Worm (Caenorhabditis elegans) whole organism, L1 larva: ENCODE results near the gene chat-1.
A peak's percentile ranks its signal among the peaks of the same experiment; 100 is the strongest.

Source experiments
- C04F5.9 ChIP-seq: sonication (generic microtip); optimal IDR thresholded peaks from 2 replicates; lab custom pipeline; 2016; ENCODE audit warnings: missing genetic modification characterization, missing compliant biosample characterization
- C34B4.2 ChIP-seq: sonication (generic microtip); optimal IDR thresholded peaks from 2 replicates; lab custom pipeline; 2017; ENCODE audit warnings: mild to moderate bottlenecking, missing genetic modification characterization, missing compliant biosample characterization
- aha-1 ChIP-seq: fragments of 150-350 bp; optimal IDR thresholded peaks from 2 replicates; lab custom pipeline; 2014; ENCODE audit warnings: missing biosample characterization, missing genetic modification characterization
- aly-2 ChIP-seq: fragments of 150-350 bp; optimal IDR thresholded peaks from 2 replicates; lab custom pipeline; 2014; ENCODE audit warnings: missing biosample characterization, missing genetic modification characterization
- blmp-1 ChIP-seq: fragments of 150-350 bp; optimal IDR thresholded peaks from 2 replicates; lab custom pipeline; 2014; ENCODE audit warnings: missing biosample characterization, missing genetic modification characterization
- ceh-63 ChIP-seq: fragments of 200-800 bp; sonication (Bioruptor generic); optimal IDR thresholded peaks from 2 replicates; lab custom pipeline; 2018; ENCODE audit warnings: mild to moderate bottlenecking, missing genetic modification characterization, missing compliant biosample characterization
- ceh-8 ChIP-seq: fragments of 200-800 bp; sonication (Bioruptor generic); optimal IDR thresholded peaks from 2 replicates; lab custom pipeline; 2018; ENCODE audit warnings: mild to moderate bottlenecking, missing genetic modification characterization, moderate library complexity, missing compliant biosample characterization
- ceh-88 ChIP-seq: fragments of 200-800 bp; sonication (Bioruptor generic); IDR thresholded peaks from 2 replicates; pipeline ENCODE4 v1.3.6; 2022; ENCODE audit warnings: missing genetic modification characterization, missing compliant biosample characterization
- ceh-90 ChIP-seq: sonication (generic microtip); optimal IDR thresholded peaks from 2 replicates; lab custom pipeline; 2016; ENCODE audit warnings: missing genetic modification characterization, missing compliant biosample characterization
- ces-1 ChIP-seq: fragments of 150-350 bp; optimal IDR thresholded peaks from 2 replicates; lab custom pipeline; 2014; ENCODE audit warnings: missing biosample characterization, missing genetic modification reagents, missing genetic modification characterization
- dpl-1 ChIP-seq, 3 experiments: fragments of 150-350 bp in 2 of 3; sonication (generic microtip) in 1 of 3; optimal IDR thresholded peaks; 2 replicates each; lab custom pipeline; 2014 to 2017; ENCODE audit warnings: missing biosample characterization in 3 of 3, missing genetic modification characterization in 3 of 3, missing genetic modification reagents in 3 of 3
- dsc-1 ChIP-seq: sonication (generic microtip); optimal IDR thresholded peaks from 2 replicates; lab custom pipeline; 2016; ENCODE audit warnings: mild to moderate bottlenecking, missing genetic modification characterization, missing compliant biosample characterization
- efl-1 ChIP-seq, 4 experiments: fragments of 150-350 bp; optimal IDR thresholded peaks in 3 of 4; peaks in 1 of 4; 1 replicate in 1 of 4; 2 replicates in 3 of 4; lab custom pipeline; 2014; ENCODE audit warnings: missing biosample characterization in 2 of 4, missing genetic modification characterization in 2 of 4, missing genetic modification reagents in 2 of 4
- egl-13 ChIP-seq: sonication (generic microtip); optimal IDR thresholded peaks from 2 replicates; lab custom pipeline; 2016; ENCODE audit warnings: missing genotype, missing genetic modification reagents, missing genetic modification characterization, missing compliant biosample characterization
- egl-27 ChIP-seq, 2 experiments: fragments of 150-350 bp in 1 of 2; sonication (generic microtip); optimal IDR thresholded peaks; 3 replicates each; lab custom pipeline; 2017 to 2018; ENCODE audit warnings: missing biosample characterization in 2 of 2, missing genetic modification characterization in 2 of 2, missing genetic modification reagents in 2 of 2
- elt-2 ChIP-seq: sonication (generic microtip); optimal IDR thresholded peaks from 2 replicates; lab custom pipeline; 2016; ENCODE audit warnings: missing genetic modification characterization, mild to moderate bottlenecking, inconsistent platforms, missing compliant biosample characterization, missing genetic modification reagents
- ets-5 ChIP-seq: fragments of 200-800 bp; sonication (Bioruptor generic); IDR thresholded peaks from 2 replicates; pipeline ENCODE4 v1.3.6; 2022; ENCODE audit warnings: missing genetic modification characterization, missing compliant biosample characterization
- fkh-4 ChIP-seq: sonication (generic microtip); optimal IDR thresholded peaks from 2 replicates; lab custom pipeline; 2016; ENCODE audit warnings: missing compliant biosample characterization, missing genetic modification characterization, borderline replicate concordance
- fos-1 ChIP-seq: fragments of 150-350 bp; optimal IDR thresholded peaks from 2 replicates; lab custom pipeline; 2014; ENCODE audit warnings: missing biosample characterization, missing genetic modification characterization
- grh-1 ChIP-seq: fragments of 200-800 bp; sonication (Bioruptor generic); IDR thresholded peaks from 2 replicates; pipeline ENCODE4 v1.3.6; 2022; ENCODE audit warnings: missing genetic modification reagents, missing genetic modification characterization, missing compliant biosample characterization
- hlh-4 ChIP-seq: sonication (generic microtip); optimal IDR thresholded peaks from 2 replicates; lab custom pipeline; 2016; ENCODE audit warnings: mild to moderate bottlenecking, missing genetic modification characterization, missing compliant biosample characterization
- hpl-2 ChIP-seq: fragments of 150-350 bp; optimal IDR thresholded peaks from 2 replicates; lab custom pipeline; 2014; ENCODE audit warnings: missing biosample characterization, missing genetic modification reagents, missing genetic modification characterization
- irx-1 ChIP-seq: sonication (generic microtip); optimal IDR thresholded peaks from 2 replicates; lab custom pipeline; 2016; ENCODE audit warnings: missing genetic modification characterization, missing compliant biosample characterization
- jun-1 ChIP-seq: fragments of 150-350 bp; optimal IDR thresholded peaks from 2 replicates; lab custom pipeline; 2014; ENCODE audit warnings: missing biosample characterization, missing genetic modification reagents, missing genetic modification characterization
- lin-14 ChIP-seq: fragments of 200-800 bp; sonication (Bioruptor generic); optimal IDR thresholded peaks from 2 replicates; lab custom pipeline; 2018; ENCODE audit warnings: mild to moderate bottlenecking, missing genetic modification characterization, moderate library complexity, missing compliant biosample characterization
- lin-15B ChIP-seq: fragments of 150-350 bp; sonication (generic microtip); optimal IDR thresholded peaks from 3 replicates; lab custom pipeline; 2014; ENCODE audit warnings: missing biosample characterization, missing genetic modification characterization
- lin-39 ChIP-seq: fragments of 150-350 bp; optimal IDR thresholded peaks from 2 replicates; lab custom pipeline; 2014; ENCODE audit warnings: missing biosample characterization, missing genetic modification reagents, missing genetic modification characterization
- lsy-2 ChIP-seq, 2 experiments: fragments of 150-350 bp; optimal IDR thresholded peaks; 2 replicates each; lab custom pipeline; 2014; ENCODE audit warnings: missing biosample characterization in 2 of 2, missing genetic modification characterization in 2 of 2
- mdl-1 ChIP-seq, 2 experiments: fragments of 150-350 bp; optimal IDR thresholded peaks; 2 replicates each; lab custom pipeline; 2014 to 2017; ENCODE audit warnings: missing biosample characterization in 2 of 2, missing genetic modification characterization in 2 of 2, inconsistent platforms in 1 of 2
- mef-2 ChIP-seq: fragments of 150-350 bp; optimal IDR thresholded peaks from 2 replicates; lab custom pipeline; 2014; ENCODE audit warnings: missing biosample characterization, missing genetic modification characterization
- mep-1 ChIP-seq: fragments of 150-350 bp; optimal IDR thresholded peaks from 2 replicates; lab custom pipeline; 2014; ENCODE audit warnings: missing biosample characterization, missing genetic modification characterization
- nhr-11 ChIP-seq: fragments of 150-350 bp; optimal IDR thresholded peaks from 2 replicates; lab custom pipeline; 2014; ENCODE audit warnings: missing biosample characterization, missing genetic modification characterization
- nhr-12 ChIP-seq: sonication (generic microtip); optimal IDR thresholded peaks from 2 replicates; lab custom pipeline; 2017; ENCODE audit warnings: missing biosample characterization, missing genetic modification characterization
- nhr-20 ChIP-seq: sonication (generic microtip); optimal IDR thresholded peaks from 2 replicates; lab custom pipeline; 2016; ENCODE audit warnings: mild to moderate bottlenecking, missing genetic modification characterization, missing compliant biosample characterization
- nhr-237 ChIP-seq: fragments of 150-350 bp; optimal IDR thresholded peaks from 2 replicates; lab custom pipeline; 2014; ENCODE audit warnings: missing biosample characterization, missing genetic modification characterization
- nhr-28 ChIP-seq: fragments of 150-350 bp; optimal IDR thresholded peaks from 2 replicates; lab custom pipeline; 2014; ENCODE audit warnings: missing biosample characterization, missing genetic modification characterization
- nhr-47 ChIP-seq: sonication (generic microtip); optimal IDR thresholded peaks from 2 replicates; lab custom pipeline; 2016; ENCODE audit warnings: mild to moderate bottlenecking, missing genetic modification characterization, moderate library complexity, missing compliant biosample characterization
- nhr-71 ChIP-seq: sonication (generic microtip); optimal IDR thresholded peaks from 2 replicates; lab custom pipeline; 2016; ENCODE audit warnings: mild to moderate bottlenecking, missing genetic modification characterization, moderate library complexity, missing compliant biosample characterization
- nhr-84 ChIP-seq: sonication (generic microtip); optimal IDR thresholded peaks from 2 replicates; lab custom pipeline; 2017; ENCODE audit warnings: missing biosample characterization, missing genetic modification characterization
- rnt-1 ChIP-seq: sonication (generic microtip); optimal IDR thresholded peaks from 2 replicates; lab custom pipeline; 2016; ENCODE audit warnings: mild to moderate bottlenecking, missing genetic modification characterization, moderate library complexity, missing compliant biosample characterization
- snu-23 ChIP-seq: sonication (generic microtip); optimal IDR thresholded peaks from 2 replicates; lab custom pipeline; 2016; ENCODE audit warnings: missing genetic modification characterization, missing compliant biosample characterization
- sox-4 ChIP-seq: sonication (generic microtip); optimal IDR thresholded peaks from 2 replicates; lab custom pipeline; 2016; ENCODE audit warnings: missing genetic modification characterization, missing compliant biosample characterization
- sptf-1 ChIP-seq: fragments of 150-350 bp; optimal IDR thresholded peaks from 2 replicates; lab custom pipeline; 2014; ENCODE audit warnings: missing biosample characterization, missing genetic modification characterization
- sup-37 ChIP-seq: fragments of 200-800 bp; sonication (Bioruptor generic); optimal IDR thresholded peaks from 2 replicates; lab custom pipeline; 2018; ENCODE audit warnings: mild to moderate bottlenecking, missing genetic modification characterization, missing compliant biosample characterization
- tlp-1 ChIP-seq: fragments of 150-350 bp; optimal IDR thresholded peaks from 2 replicates; lab custom pipeline; 2014; ENCODE audit warnings: missing biosample characterization, missing genetic modification characterization
- unc-130 ChIP-seq: fragments of 150-350 bp; optimal IDR thresholded peaks from 2 replicates; lab custom pipeline; 2017; ENCODE audit warnings: missing biosample characterization, missing genetic modification characterization, inconsistent platforms
- unc-62 ChIP-seq: fragments of 150-350 bp; optimal IDR thresholded peaks from 2 replicates; lab custom pipeline; 2014; ENCODE audit warnings: missing biosample characterization, missing genetic modification reagents, missing genetic modification characterization
- unc-98 ChIP-seq: fragments of 200-800 bp; sonication (Bioruptor generic); IDR thresholded peaks from 2 replicates; pipeline ENCODE4 v1.3.6; 2022; ENCODE audit warnings: missing genetic modification characterization, missing compliant biosample characterization
- xbp-1 ChIP-seq: sonication (generic microtip); optimal IDR thresholded peaks from 2 replicates; lab custom pipeline; 2016; ENCODE audit warnings: missing genetic modification characterization, missing compliant biosample characterization
- zip-4 ChIP-seq: fragments of 200-800 bp; sonication (Bioruptor generic); optimal IDR thresholded peaks from 2 replicates; lab custom pipeline; 2018; ENCODE audit warnings: mild to moderate bottlenecking, missing genetic modification characterization, moderate library complexity, missing compliant biosample characterization
- ztf-11 ChIP-seq, 2 experiments: sonication (generic microtip); optimal IDR thresholded peaks; 2 replicates each; lab custom pipeline; 2016 to 2017; ENCODE audit warnings: missing genetic modification characterization in 2 of 2, missing biosample characterization in 1 of 2, missing compliant biosample characterization in 1 of 2
- ztf-4 ChIP-seq: fragments of 150-350 bp; optimal IDR thresholded peaks from 2 replicates; lab custom pipeline; 2014; ENCODE audit warnings: missing biosample characterization, missing genetic modification characterization

chat-1 gene

DNA sequence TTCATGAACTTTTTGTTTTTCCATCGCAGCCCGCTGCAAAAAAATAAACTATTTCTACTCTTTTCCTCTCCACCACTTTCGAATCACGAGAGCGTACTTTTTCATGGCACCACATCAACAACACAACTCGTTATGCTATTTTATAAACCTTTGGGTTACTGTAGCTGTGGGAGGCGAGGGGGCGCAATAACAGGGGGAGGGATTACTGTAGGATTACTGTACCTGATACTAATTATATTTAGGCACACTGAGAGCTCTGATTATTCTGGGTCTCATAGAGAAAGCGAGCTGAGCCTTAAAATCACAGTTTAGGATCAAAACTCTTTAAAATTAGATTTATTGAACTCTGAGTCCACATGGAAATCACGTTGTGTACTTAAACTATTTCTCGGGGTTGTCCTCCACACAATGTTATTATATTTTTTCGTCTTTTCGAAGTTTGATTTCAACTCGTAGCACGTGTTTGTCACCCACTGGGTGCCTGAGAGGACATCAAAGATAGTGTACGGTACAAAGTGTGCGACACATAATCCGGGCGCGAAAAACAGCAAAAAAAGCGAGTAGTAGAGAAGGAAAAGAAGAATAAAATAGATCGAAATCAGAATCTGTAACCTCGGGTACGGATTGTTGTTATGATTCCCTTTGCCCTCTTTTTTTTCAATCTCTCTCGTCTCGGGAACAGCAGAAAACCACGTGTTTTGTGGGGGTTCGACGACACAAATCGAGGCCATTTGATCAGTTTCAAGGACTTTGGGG, 25.5 kb downstream of the chat-1 start (continued):
- TF ChIP-seq xbp-1 (tag; lab: Kevin White, UChicago) (peak; percentile 19), ceh-63 (GFP tag; lab: Kevin White, UChicago) (no peak), C34B4.2 (tag; lab: Kevin White, UChicago) (no peak), aha-1 (tag; lab: Kevin White, UChicago) (no peak), mep-1 (tag; lab: Kevin White, UChicago) (peak; percentile 45), nhr-84 (tag; lab: Kevin White, UChicago) (no peak), ztf-11 (tag; optimal IDR thresholded peaks at IDR 0.05; lab: Kevin White, UChicago) (no peak), dpl-1 (GFP tag; optimal IDR thresholded peaks at IDR 0.05; lab: Kevin White, UChicago) (peak; percentile 7 to 36 (median 9)), ceh-8 (GFP tag; lab: Kevin White, UChicago) (no peak), hlh-4 (no peak), grh-1 (GFP tag; lab: Robert Waterston, UW) (0 out of 2 replicates have a peak, but pooled peaks have one; percentile 29), nhr-28 (tag; lab: Kevin White, UChicago) (no peak), lin-15B (tag; lab: Kevin White, UChicago) (no peak), lin-39 (tag; lab: Kevin White, UChicago) (no peak), ztf-4 (tag; lab: Kevin White, UChicago) (peak; percentile 30), egl-13 (tag; lab: Kevin White, UChicago) (no peak), lsy-2 (tag; optimal IDR thresholded peaks at IDR 0.05; lab: Kevin White, UChicago) (peak in 1 of 2 experiments; percentile 62), mdl-1 (tag; optimal IDR thresholded peaks at IDR 0.05; lab: Kevin White, UChicago) (peak in 1 of 2 experiments; percentile 89), aly-2 (tag; lab: Kevin White, UChicago) (no peak), tlp-1 (tag; lab: Kevin White, UChicago) (no peak), fos-1 (tag; lab: Kevin White, UChicago) (no peak), mef-2 (no peak), efl-1 (optimal IDR thresholded peaks at IDR 0.05; lab: Kevin White, UChicago) (peak in 1 of 2 experiments; percentile 23), efl-1 (GFP tag; optimal IDR thresholded peaks at IDR 0.05 in 1 of 2; lab: Kevin White, UChicago) (peak; percentile 37 to 93), ceh-90 (tag; lab: Kevin White, UChicago) (no peak), blmp-1 (tag; lab: Kevin White, UChicago) (peak; percentile 81), egl-27 (tag; optimal IDR thresholded peaks at IDR 0.05; lab: Kevin White, UChicago) (no peak), nhr-20 (peak; percentile 86), sup-37 (GFP tag; lab: Kevin White, UChicago) (no peak), rnt-1 (tag; lab: Kevin White, UChicago) (peak; percentile 28), unc-62 (GFP tag; lab: Kevin White, UChicago) (no peak), dsc-1 (tag; lab: Kevin White, UChicago) (no peak), nhr-47 (tag; lab: Kevin White, UChicago) (peak; percentile 44), elt-2 (tag; lab: Kevin White, UChicago) (peak; percentile 44), fkh-4 (tag; lab: Kevin White, UChicago) (no peak), nhr-12 (tag; lab: Kevin White, UChicago) (no peak), snu-23 (GFP tag; lab: Kevin White, UChicago) (peak; percentile 80), sptf-1 (tag; lab: Kevin White, UChicago) (no peak), irx-1 (tag; lab: Kevin White, UChicago) (no peak), unc-98 (GFP tag; lab: Robert Waterston, UW) (no peak), unc-130 (tag; lab: Kevin White, UChicago) (peak; percentile 3), jun-1 (no peak), nhr-11 (tag; lab: Kevin White, UChicago) (no peak), C04F5.9 (tag; lab: Kevin White, UChicago) (peak; percentile 6), nhr-71 (tag; lab: Kevin White, UChicago) (peak; percentile 77), hpl-2 (GFP tag; lab: Kevin White, UChicago) (no peak), ets-5 (no peak), zip-4 (GFP tag; lab: Kevin White, UChicago) (no peak), lin-14 (peak; percentile 91), ceh-88 (GFP tag; lab: Robert Waterston, UW) (0 out of 2 replicates have a peak, but pooled peaks have one; percentile 32), ces-1 (GFP tag; lab: Kevin White, UChicago) (no peak), sox-4 (tag; lab: Kevin White, UChicago) (no peak), nhr-237 (tag; lab: Kevin White, UChicago) (no peak)
